Worm (Caenorhabditis elegans): ENCODE data around the gene rig-1.

DNA sequence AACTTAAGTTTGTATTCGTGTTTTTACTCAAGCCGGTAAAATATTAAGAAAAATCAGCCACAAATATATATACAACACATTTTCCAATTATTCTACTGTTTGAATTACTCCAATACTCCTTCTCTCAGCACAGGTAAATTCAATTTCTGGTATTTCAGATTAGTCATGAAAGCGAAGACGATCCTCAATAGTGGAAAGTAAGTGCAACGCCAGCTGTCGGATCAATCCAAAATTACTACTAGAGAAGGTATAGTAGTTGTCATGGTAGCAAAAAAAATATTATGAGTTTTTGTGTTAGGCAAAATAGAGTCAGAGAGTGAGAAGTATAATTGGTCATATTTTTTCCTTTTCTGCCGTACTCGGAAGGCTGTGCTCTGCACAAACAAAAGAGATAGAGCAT is 47.4 kb upstream of the rig-1 start, which contains the start of gene K01A12.2:
- TF ChIP-seq ztf-11 (tag; optimal IDR thresholded peaks at IDR 0.05) (no peak), skn-1 (tag; optimal IDR thresholded peaks at IDR 0.05) (no peak), D1046.2 (GFP tag; IDR thresholded peaks at IDR 0.05) (no peak), F44E2.7 (GFP tag; IDR thresholded peaks at IDR 0.05) (no peak), ZK546.5 (tag; optimal IDR thresholded peaks at IDR 0.05) (no peak), F37D6.2 (tag; optimal IDR thresholded peaks at IDR 0.05) (no peak), hlh-30 (tag; optimal IDR thresholded peaks at IDR 0.05; ENCODE audit: insufficient read depth) (no peak), fos-1 (tag; optimal IDR thresholded peaks at IDR 0.05) (no peak), snpc-4 (tag; optimal IDR thresholded peaks at IDR 0.05) (no peak)
